Worm (Caenorhabditis elegans): Measurements from ENCODE around the gene pwp-1.

pwp-1 gene

ce11 chrIV:13197282-13197681 is 39.1 kb downstream of the pwp-1 start, which contains the start of gene C48D1.1:
Gene C48D1.1 (minus strand): TSS chrIV:13197382.
- TF ChIP-seq mep-1 (tag; optimal IDR thresholded peaks at IDR 0.05) (no peak), zip-8 (tag; optimal IDR thresholded peaks at IDR 0.05) (no peak), sptf-1 (tag; optimal IDR thresholded peaks at IDR 0.05) (no peak), cnd-1 (tag; optimal IDR thresholded peaks at IDR 0.05) (no peak), lin-13 (tag; optimal IDR thresholded peaks at IDR 0.05) (no peak), snpc-4 (tag; optimal IDR thresholded peaks at IDR 0.05) (no peak), ceh-43 (GFP tag; optimal IDR thresholded peaks at IDR 0.05) (no peak)

- TF ChIP-seq lin-32 (GFP tag; optimal IDR thresholded peaks at IDR 0.05), result no peak
- TF ChIP-seq nhr-12 (tag; optimal IDR thresholded peaks at IDR 0.05), result no peak
- no peak for TF ChIP-seq mep-1 (tag; optimal IDR thresholded peaks at IDR 0.05)
- no peak for TF ChIP-seq snpc-4 (tag; optimal IDR thresholded peaks at IDR 0.05)
- TF ChIP-seq elt-3 (tag; optimal IDR thresholded peaks at IDR 0.05), result no peak
- TF ChIP-seq nhr-2 (tag; optimal IDR thresholded peaks at IDR 0.05), result no peak
- TF ChIP-seq drap-1 (GFP tag; optimal IDR thresholded peaks at IDR 0.05), result no peak
- no peak for TF ChIP-seq bed-3 (GFP tag; optimal IDR thresholded peaks at IDR 0.05)
- no peak for TF ChIP-seq nhr-28 (tag; optimal IDR thresholded peaks at IDR 0.05)
Measured at ce11 chrIV:13193239-13193638, 43.1 kb downstream of the pwp-1 start, which contains the start of gene F58D2.5. Gene F58D2.5 (minus strand): TSS chrIV:13193339.

- peak; percentile 83 for TF ChIP-seq lin-32 (GFP tag; optimal IDR thresholded peaks at IDR 0.05)
- TF ChIP-seq ztf-11 (tag; optimal IDR thresholded peaks at IDR 0.05), result no peak
Measured at ce11 chrIV:13190075-13190474, 46.3 kb downstream of the pwp-1 start.

ce11 chrIV:13189467-13189866 is 46.9 kb downstream of the pwp-1 start, which contains the start of gene F58D2.2:
Gene F58D2.2 (plus strand): TSS chrIV:13189767.
- no peak for TF ChIP-seq mab-5 (tag; optimal IDR thresholded peaks at IDR 0.05)
- TF ChIP-seq elt-1 (tag; optimal IDR thresholded peaks at IDR 0.05; ENCODE audit: borderline replicate concordance, insufficient read depth), result no peak
- TF ChIP-seq sem-2 (GFP tag; optimal IDR thresholded peaks at IDR 0.05), result no peak
- TF ChIP-seq zip-8 (tag; optimal IDR thresholded peaks at IDR 0.05), result no peak
- TF ChIP-seq unc-39 (tag; optimal IDR thresholded peaks at IDR 0.05), result no peak
- no peak for TF ChIP-seq unc-62 (GFP tag; optimal IDR thresholded peaks at IDR 0.05)
- no peak for TF ChIP-seq lin-32 (GFP tag; optimal IDR thresholded peaks at IDR 0.05)
- no peak for TF ChIP-seq ceh-43 (GFP tag; optimal IDR thresholded peaks at IDR 0.05)
- no peak for TF ChIP-seq drap-1 (GFP tag; optimal IDR thresholded peaks at IDR 0.05)
- no peak for TF ChIP-seq nhr-76 (tag; optimal IDR thresholded peaks at IDR 0.05)
- TF ChIP-seq hlh-1 (tag; optimal IDR thresholded peaks at IDR 0.05), result no peak
- TF ChIP-seq cnd-1 (tag; optimal IDR thresholded peaks at IDR 0.05), result no peak
- no peak for TF ChIP-seq M03D4.4 (tag; optimal IDR thresholded peaks at IDR 0.05)
- no peak for TF ChIP-seq tbx-8 (GFP tag; optimal IDR thresholded peaks at IDR 0.05)
- no peak for TF ChIP-seq mep-1 (tag; optimal IDR thresholded peaks at IDR 0.05)
- TF ChIP-seq ces-1 (GFP tag; optimal IDR thresholded peaks at IDR 0.05), result no peak
- TF ChIP-seq nhr-12 (tag; optimal IDR thresholded peaks at IDR 0.05), result no peak
- no peak for TF ChIP-seq pha-4 (tag; optimal IDR thresholded peaks at IDR 0.05)
- TF ChIP-seq ztf-11 (tag; optimal IDR thresholded peaks at IDR 0.05), result no peak
- TF ChIP-seq lin-13 (tag; optimal IDR thresholded peaks at IDR 0.05), result no peak

ce11 chrIV:13188959-13189358 is 47.4 kb downstream of the pwp-1 start, which contains the start of gene F58D2.4:
Gene F58D2.4 (minus strand): TSS chrIV:13189059.
- TF ChIP-seq sem-2 (GFP tag; optimal IDR thresholded peaks at IDR 0.05) (no peak), ces-1 (GFP tag; optimal IDR thresholded peaks at IDR 0.05) (no peak), elt-3 (tag; optimal IDR thresholded peaks at IDR 0.05) (no peak), ceh-39 (tag; optimal IDR thresholded peaks at IDR 0.05) (no peak), unc-62 (GFP tag; optimal IDR thresholded peaks at IDR 0.05) (no peak), ztf-11 (tag; optimal IDR thresholded peaks at IDR 0.05) (no peak), M03D4.4 (tag; optimal IDR thresholded peaks at IDR 0.05) (no peak), ceh-83 (GFP tag; optimal IDR thresholded peaks at IDR 0.05) (no peak), nhr-2 (tag; optimal IDR thresholded peaks at IDR 0.05) (no peak), lin-13 (tag; optimal IDR thresholded peaks at IDR 0.05) (no peak), nhr-76 (tag; optimal IDR thresholded peaks at IDR 0.05) (no peak), bed-3 (GFP tag; optimal IDR thresholded peaks at IDR 0.05) (no peak), flh-1 (GFP tag; optimal IDR thresholded peaks at IDR 0.05) (no peak), snpc-4 (tag; optimal IDR thresholded peaks at IDR 0.05) (no peak), lsy-2 (tag; optimal IDR thresholded peaks at IDR 0.05) (no peak), hlh-1 (tag; optimal IDR thresholded peaks at IDR 0.05) (no peak), unc-39 (tag; optimal IDR thresholded peaks at IDR 0.05) (no peak), tbx-8 (GFP tag; optimal IDR thresholded peaks at IDR 0.05) (no peak), pha-4 (tag; optimal IDR thresholded peaks at IDR 0.05) (no peak), mep-1 (tag; optimal IDR thresholded peaks at IDR 0.05) (no peak)
